Fruit fly (Drosophila melanogaster) whole organism, embryonic: ENCODE data around the gene CG31776.

Experiments
- ATbp ChIP-seq: fragments of 200-800 bp; sonication (Bioruptor generic); optimal IDR thresholded peaks from 2 replicates; lab custom pipeline; 2017; ENCODE audit warnings: missing biosample characterization, mild to moderate bottlenecking, missing genetic modification characterization, missing genetic modification reagents
- Aef1 ChIP-seq: fragments of 200-800 bp; sonication (Bioruptor generic); IDR thresholded peaks from 3 replicates; pipeline ENCODE4 v1.3.6; 2022; ENCODE audit warnings: missing biosample characterization, missing genetic modification characterization
- Antp ChIP-seq: fragments of 200-800 bp; sonication (Bioruptor generic); optimal IDR thresholded peaks from 3 replicates; lab custom pipeline; 2016; ENCODE audit warnings: missing biosample characterization, missing genetic modification characterization
- Atf3 ChIP-seq: fragments of 200-800 bp; sonication (Bioruptor generic); optimal IDR thresholded peaks from 3 replicates; lab custom pipeline; 2016; ENCODE audit warnings: missing biosample characterization, missing genetic modification characterization
- CG14050 ChIP-seq: fragments of 200-800 bp; sonication (Bioruptor generic); IDR thresholded peaks from 3 replicates; pipeline ENCODE4 v1.3.6; 2022; ENCODE audit warnings: missing biosample characterization, missing genetic modification characterization
- CG15696 ChIP-seq: fragments of 200-800 bp; sonication (Bioruptor generic); optimal IDR thresholded peaks from 2 replicates; lab custom pipeline; 2019; ENCODE audit warnings: missing biosample characterization, mild to moderate bottlenecking, missing genetic modification characterization, moderate library complexity
- CG1603 ChIP-seq: fragments of 200-800 bp; sonication (Bioruptor generic); optimal IDR thresholded peaks from 2 replicates; lab custom pipeline; 2019; ENCODE audit warnings: missing biosample characterization, mild to moderate bottlenecking, missing genetic modification characterization, moderate library complexity
- CG17186 ChIP-seq: fragments of 200-800 bp; sonication (Bioruptor generic); optimal IDR thresholded peaks from 3 replicates; lab custom pipeline; 2017; ENCODE audit warnings: missing biosample characterization, missing genetic modification reagents, missing genetic modification characterization
- CG17328 ChIP-seq: fragments of 200-800 bp; sonication (Bioruptor generic); IDR thresholded peaks from 2 replicates; pipeline ENCODE4 v1.3.6; 2022; ENCODE audit warnings: missing biosample characterization, missing genetic modification characterization
- CG1792 ChIP-seq: fragments of 200-800 bp; sonication (Bioruptor generic); optimal IDR thresholded peaks from 2 replicates; lab custom pipeline; 2016; ENCODE audit warnings: missing biosample characterization, missing genetic modification characterization
- CG18262 ChIP-seq: fragments of 200-800 bp; optimal IDR thresholded peaks from 3 replicates; lab custom pipeline; 2019; ENCODE audit warnings: missing biosample characterization, mild to moderate bottlenecking, missing genetic modification characterization, moderate library complexity
- CG34376 ChIP-seq: fragments of 200-800 bp; sonication (Bioruptor generic); optimal IDR thresholded peaks from 2 replicates; lab custom pipeline; 2018; ENCODE audit warnings: missing biosample characterization, mild to moderate bottlenecking, missing genetic modification characterization
- CG3847 ChIP-seq: fragments of 200-800 bp; sonication (Bioruptor generic); IDR thresholded peaks from 2 replicates; pipeline ENCODE4 v1.3.6; 2022; ENCODE audit warnings: missing biosample characterization, missing genetic modification characterization
- CG4424 ChIP-seq: fragments of 200-800 bp; sonication (Bioruptor generic); optimal IDR thresholded peaks from 3 replicates; lab custom pipeline; 2016; ENCODE audit warnings: missing biosample characterization, missing genetic modification characterization
- CG6689 ChIP-seq: fragments of 200-800 bp; sonication (Bioruptor generic); IDR thresholded peaks from 2 replicates; pipeline ENCODE4 v1.3.6; 2022; ENCODE audit warnings: missing biosample characterization, missing genetic modification characterization
- CG7839 ChIP-seq: fragments of 200-800 bp; sonication (Bioruptor generic); optimal IDR thresholded peaks from 3 replicates; lab custom pipeline; 2018; ENCODE audit warnings: missing biosample characterization, mild to moderate bottlenecking, missing genetic modification characterization, moderate library complexity
- CG7928 ChIP-seq: fragments of 200-800 bp; sonication (Bioruptor generic); optimal IDR thresholded peaks from 2 replicates; lab custom pipeline; 2017; ENCODE audit warnings: missing biosample characterization, mild to moderate bottlenecking, missing genetic modification characterization
- CG8924 ChIP-seq: fragments of 200-800 bp; optimal IDR thresholded peaks from 3 replicates; lab custom pipeline; 2019; ENCODE audit warnings: missing biosample characterization, mild to moderate bottlenecking, missing genetic modification characterization, moderate library complexity
- CTCF ChIP-seq: fragments of 200-800 bp; sonication (Bioruptor generic); optimal IDR thresholded peaks from 2 replicates; lab custom pipeline; 2017; ENCODE audit warnings: missing biosample characterization, mild to moderate bottlenecking, missing genetic modification characterization, moderate library complexity
- Drgx ChIP-seq: fragments of 200-800 bp; sonication (Bioruptor generic); IDR thresholded peaks from 2 replicates; pipeline ENCODE4 v1.3.6; 2022; ENCODE audit warnings: missing biosample characterization, missing genetic modification characterization
- E2f1 ChIP-seq: fragments of 200-800 bp; sonication (Bioruptor generic); IDR thresholded peaks from 2 replicates; pipeline ENCODE4 v1.3.6; 2022; ENCODE audit warnings: missing biosample characterization, missing genetic modification characterization
- ERR ChIP-seq: fragments of 200-800 bp; sonication (Bioruptor generic); optimal IDR thresholded peaks from 2 replicates; lab custom pipeline; 2016; ENCODE audit warnings: missing biosample characterization, missing genetic modification characterization
- Gug ChIP-seq: fragments of 200-800 bp; sonication (Bioruptor generic); IDR thresholded peaks from 4 replicates; pipeline ENCODE4 v1.3.6; 2022; ENCODE audit warnings: missing biosample characterization, missing genetic modification characterization
- Hr78 ChIP-seq, 2 experiments: fragments of 200-800 bp in 1 of 2; fragments of >200 bp in 1 of 2; sonication (Bioruptor generic) in 1 of 2; optimal IDR thresholded peaks; 2 replicates each; lab custom pipeline; 2017 to 2019; ENCODE audit warnings: missing biosample characterization in 2 of 2, missing genetic modification characterization in 2 of 2, mild to moderate bottlenecking in 1 of 2, moderate library complexity in 1 of 2
- MBD-R2 ChIP-seq: fragments of 200-800 bp; sonication (Bioruptor generic); IDR thresholded peaks from 2 replicates; pipeline ENCODE4 v1.3.6; 2022; ENCODE audit warnings: missing biosample characterization, missing genetic modification characterization
- Oaz ChIP-seq: fragments of 200-800 bp; sonication (Bioruptor generic); IDR thresholded peaks from 2 replicates; pipeline ENCODE4 v1.3.6; 2022; ENCODE audit warnings: missing biosample characterization, missing genetic modification characterization
- Rx ChIP-seq: fragments of 200-800 bp; sonication (Bioruptor generic); IDR thresholded peaks from 2 replicates; pipeline ENCODE4 v1.3.6; 2022; ENCODE audit warnings: missing biosample characterization, missing genetic modification characterization
- Xbp1 ChIP-seq: fragments of 200-800 bp; sonication (Bioruptor generic); optimal IDR thresholded peaks from 3 replicates; lab custom pipeline; 2016; ENCODE audit warnings: missing biosample characterization, mild to moderate bottlenecking, missing genetic modification characterization
- ap ChIP-seq: fragments of 200-800 bp; sonication (Bioruptor generic); IDR thresholded peaks from 2 replicates; pipeline ENCODE4 v1.3.6; 2022; ENCODE audit warnings: missing biosample characterization, missing genetic modification characterization
- bsh ChIP-seq, 2 experiments: fragments of 200-800 bp; sonication (Bioruptor generic); optimal IDR thresholded peaks; 2 replicates each; lab custom pipeline; 2017 to 2018; ENCODE audit warnings: mild to moderate bottlenecking in 2 of 2, missing biosample characterization in 2 of 2, missing genetic modification characterization in 2 of 2, moderate library complexity in 1 of 2
- crol ChIP-seq: fragments of 200-800 bp; sonication (Bioruptor generic); IDR thresholded peaks from 2 replicates; pipeline ENCODE4 v1.3.6; 2022; ENCODE audit warnings: missing biosample characterization, missing genetic modification characterization
- da ChIP-seq: fragments of 200-800 bp; sonication (Bioruptor generic); optimal IDR thresholded peaks from 2 replicates; lab custom pipeline; 2016; ENCODE audit warnings: missing biosample characterization, missing genetic modification characterization
- fd102C ChIP-seq: fragments of 200-800 bp; sonication (Bioruptor generic); optimal IDR thresholded peaks from 2 replicates; lab custom pipeline; 2018; ENCODE audit warnings: missing biosample characterization, mild to moderate bottlenecking, missing genetic modification characterization, moderate library complexity
- gce ChIP-seq: fragments of 200-800 bp; sonication (Bioruptor generic); IDR thresholded peaks from 3 replicates; pipeline ENCODE4 v1.3.6; 2022; ENCODE audit warnings: missing biosample characterization, missing genetic modification characterization
- gcm ChIP-seq: fragments of 200-800 bp; sonication (Bioruptor generic); optimal IDR thresholded peaks from 2 replicates; lab custom pipeline; 2019; ENCODE audit warnings: missing biosample characterization, mild to moderate bottlenecking, missing genetic modification characterization, moderate library complexity
- grau ChIP-seq: fragments of 200-800 bp; optimal IDR thresholded peaks from 3 replicates; lab custom pipeline; 2019; ENCODE audit warnings: missing biosample characterization, mild to moderate bottlenecking, missing genetic modification characterization, moderate library complexity
- gsb-n ChIP-seq: fragments of 200-800 bp; sonication (Bioruptor generic); optimal IDR thresholded peaks from 3 replicates; lab custom pipeline; 2018; ENCODE audit warnings: missing biosample characterization, mild to moderate bottlenecking, missing genetic modification characterization
- kah ChIP-seq: fragments of 200-800 bp; sonication (Bioruptor generic); optimal IDR thresholded peaks from 2 replicates; lab custom pipeline; 2018; ENCODE audit warnings: missing biosample characterization, mild to moderate bottlenecking, missing genetic modification characterization
- lov ChIP-seq, 2 experiments: fragments of 200-800 bp in 1 of 2; fragments of >200 bp in 1 of 2; sonication (Bioruptor generic) in 1 of 2; IDR thresholded peaks in 1 of 2; optimal IDR thresholded peaks in 1 of 2; 2 replicates in 1 of 2; 3 replicates in 1 of 2; pipeline versions ENCODE4 v1.3.6 to Lab custom; 2017 to 2022; ENCODE audit warnings: missing biosample characterization in 1 of 2, missing genetic modification characterization in 1 of 2
- pan ChIP-seq, 4 experiments: fragments of >200 bp in 3 of 4; fragments of 200-800 bp in 1 of 4; sonication (Bioruptor generic) in 1 of 4; optimal IDR thresholded peaks in 3 of 4; IDR thresholded peaks in 1 of 4; 2 replicates each; pipeline versions ENCODE4 v1.3.6 to Lab custom; 2017 to 2022; ENCODE audit warnings: missing biosample characterization in 2 of 4, missing genetic modification characterization in 2 of 4, mixed read lengths in 1 of 4
- rib ChIP-seq: fragments of 200-800 bp; sonication (Bioruptor generic); IDR thresholded peaks from 2 replicates; pipeline ENCODE4 v1.3.6; 2022; ENCODE audit warnings: missing biosample characterization, missing genetic modification characterization
- scrt ChIP-seq: fragments of 200-800 bp; sonication (Bioruptor generic); optimal IDR thresholded peaks from 2 replicates; lab custom pipeline; 2018; ENCODE audit warnings: missing biosample characterization, mild to moderate bottlenecking, missing genetic modification characterization, moderate library complexity
- sim ChIP-seq: fragments of 200-800 bp; sonication (Bioruptor generic); IDR thresholded peaks from 2 replicates; pipeline ENCODE4 v1.3.6; 2022; ENCODE audit warnings: missing biosample characterization, missing genetic modification characterization
- sisA ChIP-seq: fragments of 200-800 bp; sonication (Bioruptor generic); IDR thresholded peaks from 2 replicates; pipeline ENCODE4 v1.3.6; 2022; ENCODE audit warnings: missing biosample characterization, missing genetic modification characterization
- slou ChIP-seq: fragments of 200-800 bp; sonication (Bioruptor generic); optimal IDR thresholded peaks from 3 replicates; lab custom pipeline; 2016; ENCODE audit warnings: missing biosample characterization, missing genetic modification characterization
- sqz ChIP-seq: fragments of 200-800 bp; sonication (Bioruptor generic); optimal IDR thresholded peaks from 3 replicates; lab custom pipeline; 2018; ENCODE audit warnings: missing biosample characterization, mild to moderate bottlenecking, missing genetic modification characterization
- ssp ChIP-seq: fragments of 200-800 bp; sonication (Bioruptor generic); IDR thresholded peaks from 2 replicates; pipeline ENCODE4 v1.3.6; 2022; ENCODE audit warnings: missing biosample characterization, missing genetic modification characterization
- tap ChIP-seq: fragments of 200-800 bp; optimal IDR thresholded peaks from 3 replicates; lab custom pipeline; 2019; ENCODE audit warnings: missing biosample characterization, mild to moderate bottlenecking, missing genetic modification characterization, moderate library complexity
- toy ChIP-seq: fragments of 200-800 bp; sonication (Bioruptor generic); IDR thresholded peaks from 2 replicates; pipeline ENCODE4 v1.3.6; 2022; ENCODE audit warnings: missing biosample characterization, missing genetic modification characterization
- vnd ChIP-seq: fragments of 200-800 bp; sonication (Bioruptor generic); IDR thresholded peaks from 3 replicates; pipeline ENCODE4 v1.3.6; 2022; ENCODE audit warnings: missing biosample characterization, missing genetic modification characterization; ENCODE audit not compliant: partially characterized antibody
- zfh1 ChIP-seq: fragments of 200-800 bp; sonication (Bioruptor generic); IDR thresholded peaks from 3 replicates; pipeline ENCODE4 v1.3.6; 2022; ENCODE audit warnings: missing biosample characterization, missing genetic modification characterization

Gene CG31776

dm6 chr2L:3472242-3472641 is 2.3 kb downstream of the CG31776 start, which contains the start of gene Pgant4 (continued):
- TF ChIP-seq CG14050 (no peak; the same call in 2 of the 3 replicates), crol (no peak), vnd (GFP tag; lab: Robert Waterston, UW) (no peak), gsb-n (tag; lab: Kevin White, UChicago) (peak; percentile 89), CG17186 (GFP tag; lab: Kevin White, UChicago) (peak; percentile 21), CTCF (GFP tag; lab: Kevin White, UChicago) (peak; percentile 99), CG17328 (peak; percentile 60), Hr78 (GFP tag; optimal IDR thresholded peaks at IDR 0.05; lab: Kevin White, UChicago) (no peak), CG15696 (tag; lab: Kevin White, UChicago) (peak; percentile 56), CG1603 (tag; lab: Kevin White, UChicago) (peak; percentile 53), CG34376 (GFP tag; lab: Kevin White, UChicago) (peak; percentile 13), lov (optimal IDR thresholded peaks at IDR 0.05; lab: Kevin White, UChicago) (no peak), lov (GFP tag; IDR thresholded peaks at IDR 0.05; lab: Robert Waterston, UW) (no peak), ap (GFP tag; lab: Robert Waterston, UW) (peak; percentile 32; the same call in 1 of the 2 replicates), CG7839 (tag; lab: Kevin White, UChicago) (peak; percentile 67), CG1792 (GFP tag; lab: Kevin White, UChicago) (no peak), slou (GFP tag; lab: Kevin White, UChicago) (peak; percentile 23), fd102C (no peak), toy (no peak), CG7928 (GFP tag; lab: Kevin White, UChicago) (no peak), pan (optimal IDR thresholded peaks at IDR 0.05; lab: Kevin White, UChicago) (no peak), pan (GFP tag; optimal IDR thresholded peaks at IDR 0.05 in 1 of 2, IDR thresholded peaks at IDR 0.05 in 1 of 2) (peak in 1 of 2 experiments; percentile 76), Oaz (GFP tag; lab: Robert Waterston, UW) (no peak), grau (tag; lab: Kevin White, UChicago) (peak; percentile 64), Rx (GFP tag; lab: Robert Waterston, UW) (peak; percentile 40; the same call in 1 of the 2 replicates), sqz (GFP tag; lab: Kevin White, UChicago) (no peak), gcm (GFP tag; lab: Kevin White, UChicago) (no peak), ATbp (GFP tag; lab: Kevin White, UChicago) (no peak), kah (GFP tag; lab: Kevin White, UChicago) (no peak), sim (GFP tag; lab: Robert Waterston, UW) (no peak), gce (GFP tag; lab: Robert Waterston, UW) (no peak; the same call in 2 of the 3 replicates), Drgx (GFP tag; lab: Robert Waterston, UW) (no peak), scrt (GFP tag; lab: Kevin White, UChicago) (no peak), CG4424 (GFP tag; lab: Kevin White, UChicago) (peak; percentile 56), ssp (GFP tag; lab: Robert Waterston, UW) (0 out of 2 replicates have a peak, but pooled peaks have one; percentile 26), ERR (GFP tag; lab: Kevin White, UChicago) (no peak), CG8924 (no peak), da (GFP tag; lab: Kevin White, UChicago) (no peak), E2f1 (peak; percentile 49; the same call in 1 of the 2 replicates), CG3847 (GFP tag; lab: Robert Waterston, UW) (peak; percentile 62), Gug (GFP tag; lab: Robert Waterston, UW) (peak; percentile 58; the same call in 2 of the 4 replicates), Atf3 (peak; percentile 15), Aef1 (GFP tag; lab: Robert Waterston, UW) (peak; percentile 60; the same call in 2 of the 3 replicates), zfh1 (GFP tag; lab: Robert Waterston, UW) (peak; percentile 51; the same call in 2 of the 3 replicates), tap (tag; lab: Kevin White, UChicago) (no peak), Antp (GFP tag; lab: Kevin White, UChicago) (peak; percentile 60), CG18262 (tag; lab: Kevin White, UChicago) (peak; percentile 16), CG6689 (GFP tag; lab: Robert Waterston, UW) (peak; percentile 37; the same call in 1 of the 2 replicates), Xbp1 (GFP tag; lab: Kevin White, UChicago) (peak; percentile 80), bsh (GFP tag; optimal IDR thresholded peaks at IDR 0.05; lab: Kevin White, UChicago) (peak in 1 of 2 experiments; percentile 40), rib (GFP tag; lab: Robert Waterston, UW) (no peak), MBD-R2 (GFP tag; lab: Robert Waterston, UW) (no peak), sisA (GFP tag; lab: Robert Waterston, UW) (peak; percentile 51)
